Worm (Caenorhabditis elegans): Measurements from ENCODE around the gene hrg-1.
A peak's percentile ranks its signal among the peaks of the same experiment; 100 is the strongest.

hrg-1 gene

ce11 chrX:3991652-3992051 is 24.4 kb downstream of the hrg-1 start:
- TF ChIP-seq K02D7.2 (tag; optimal IDR thresholded peaks at IDR 0.05) (no peak), npax-4 (tag; optimal IDR thresholded peaks at IDR 0.05) (no peak), pax-1 (tag; optimal IDR thresholded peaks at IDR 0.05) (no peak), tbx-2 (tag; optimal IDR thresholded peaks at IDR 0.05) (no peak), fkh-6 (tag; optimal IDR thresholded peaks at IDR 0.05) (no peak)

- TF ChIP-seq ceh-45 (GFP tag; IDR thresholded peaks at IDR 0.05) (no peak), T23F11.4 (GFP tag; optimal IDR thresholded peaks at IDR 0.05) (no peak), dmd-4 (tag; optimal IDR thresholded peaks at IDR 0.05; ENCODE audit: borderline replicate concordance) (no peak), che-1 (tag; optimal IDR thresholded peaks at IDR 0.05) (no peak), C08G9.2 (tag; optimal IDR thresholded peaks at IDR 0.05) (no peak), ceh-31 (tag; optimal IDR thresholded peaks at IDR 0.05) (peak; percentile 25), hlh-13 (GFP tag; optimal IDR thresholded peaks at IDR 0.05) (no peak), pax-1 (tag; optimal IDR thresholded peaks at IDR 0.05) (no peak), ref-2 (tag; optimal IDR thresholded peaks at IDR 0.05) (no peak), lin-11 (tag; optimal IDR thresholded peaks at IDR 0.05) (no peak), sdc-2 (tag; optimal IDR thresholded peaks at IDR 0.05) (peak; percentile 9), ttx-3 (tag; optimal IDR thresholded peaks at IDR 0.05) (no peak), tbx-2 (tag; optimal IDR thresholded peaks at IDR 0.05) (peak; percentile 8), fkh-10 (GFP tag; optimal IDR thresholded peaks at IDR 0.05) (no peak), ceh-30 (tag; optimal IDR thresholded peaks at IDR 0.05) (no peak), syd-9 (tag; optimal IDR thresholded peaks at IDR 0.05) (no peak), ceh-18 (tag; optimal IDR thresholded peaks at IDR 0.05) (no peak), npax-4 (tag; optimal IDR thresholded peaks at IDR 0.05) (no peak), ceh-2 (tag; optimal IDR thresholded peaks at IDR 0.05) (no peak), K02D7.2 (tag; optimal IDR thresholded peaks at IDR 0.05) (no peak), unc-3 (GFP tag; conservative IDR thresholded peaks at IDR 0.05) (no peak), unc-3 (tag; optimal IDR thresholded peaks at IDR 0.05) (no peak), sox-4 (tag; optimal IDR thresholded peaks at IDR 0.05) (no peak), lim-6 (tag; optimal IDR thresholded peaks at IDR 0.05) (no peak), elt-2 (tag; optimal IDR thresholded peaks at IDR 0.05) (no peak), nhr-232 (tag; optimal IDR thresholded peaks at IDR 0.05) (no peak), ceh-9 (tag; optimal IDR thresholded peaks at IDR 0.05) (no peak), fkh-6 (tag; optimal IDR thresholded peaks at IDR 0.05) (no peak), unc-42 (tag; optimal IDR thresholded peaks at IDR 0.05) (peak; percentile 75), hlh-8 (tag; optimal IDR thresholded peaks at IDR 0.05) (no peak), ets-4 (tag; optimal IDR thresholded peaks at IDR 0.05) (no peak), ceh-19 (GFP tag; optimal IDR thresholded peaks at IDR 0.05) (no peak), F13H6.1 (tag; optimal IDR thresholded peaks at IDR 0.05) (no peak), ama-1 (optimal IDR thresholded peaks at IDR 0.05) (no peak), dve-1 (tag; optimal IDR thresholded peaks at IDR 0.05) (no peak)
Measured at ce11 chrX:3990941-3991340, 25.1 kb downstream of the hrg-1 start.

ce11 chrX:3990495-3990894 is 25.5 kb downstream of the hrg-1 start:
- TF ChIP-seq ets-4 (tag; optimal IDR thresholded peaks at IDR 0.05): no peak
- TF ChIP-seq hlh-30 (tag; optimal IDR thresholded peaks at IDR 0.05; ENCODE audit: insufficient read depth): peak; percentile 53

- no peak for TF ChIP-seq npax-4 (tag; optimal IDR thresholded peaks at IDR 0.05)
- TF ChIP-seq ceh-31 (tag; optimal IDR thresholded peaks at IDR 0.05): peak; percentile 24
- TF ChIP-seq unc-42 (tag; optimal IDR thresholded peaks at IDR 0.05): peak; percentile 58
- no peak for TF ChIP-seq tbx-2 (tag; optimal IDR thresholded peaks at IDR 0.05)
Measured at ce11 chrX:3988575-3988974, 27.4 kb downstream of the hrg-1 start.

ce11 chrX:3982370-3982769 is 33.7 kb downstream of the hrg-1 start:
- TF ChIP-seq unc-3 (GFP tag; conservative IDR thresholded peaks at IDR 0.05) (no peak), unc-3 (tag; optimal IDR thresholded peaks at IDR 0.05) (no peak), nfya-1 (tag; optimal IDR thresholded peaks at IDR 0.05) (no peak), syd-9 (tag; optimal IDR thresholded peaks at IDR 0.05) (no peak), hlh-15 (tag; optimal IDR thresholded peaks at IDR 0.05) (no peak), fkh-10 (GFP tag; optimal IDR thresholded peaks at IDR 0.05) (no peak), ahr-1 (tag; optimal IDR thresholded peaks at IDR 0.05) (no peak), pax-1 (tag; optimal IDR thresholded peaks at IDR 0.05) (no peak), ref-2 (tag; optimal IDR thresholded peaks at IDR 0.05) (no peak), pros-1 (tag; optimal IDR thresholded peaks at IDR 0.05) (no peak), ceh-31 (tag; optimal IDR thresholded peaks at IDR 0.05) (no peak), ceh-30 (tag; optimal IDR thresholded peaks at IDR 0.05) (no peak), lin-11 (tag; optimal IDR thresholded peaks at IDR 0.05) (no peak), elt-2 (tag; optimal IDR thresholded peaks at IDR 0.05) (no peak), ceh-22 (tag; optimal IDR thresholded peaks at IDR 0.05) (no peak), pat-9 (tag; optimal IDR thresholded peaks at IDR 0.05) (no peak), madf-2 (tag; optimal IDR thresholded peaks at IDR 0.05) (no peak), T23F11.4 (GFP tag; optimal IDR thresholded peaks at IDR 0.05) (no peak)

Data from whole organism, late embryonic.